Fruit fly (Drosophila melanogaster) whole organism, embryonic: ENCODE data around the gene Bfc.

Experiments used
- Aef1 ChIP-seq: fragments of 200-800 bp; sonication (Bioruptor generic); IDR thresholded peaks from 3 replicates; pipeline ENCODE4 v1.3.6; 2022; ENCODE audit warnings: missing biosample characterization, missing genetic modification characterization
- BEAF-32 ChIP-seq: fragments of 200-800 bp; sonication (Bioruptor generic); optimal IDR thresholded peaks from 3 replicates; lab custom pipeline; 2017; ENCODE audit warnings: missing biosample characterization, missing genetic modification characterization, mild to moderate bottlenecking, moderate library complexity, missing genetic modification reagents
- CG12299 ChIP-seq: fragments of 200-800 bp; sonication (Bioruptor generic); optimal IDR thresholded peaks from 2 replicates; lab custom pipeline; 2018; ENCODE audit warnings: missing biosample characterization, mild to moderate bottlenecking, missing genetic modification characterization
- CG14667 ChIP-seq: fragments of 200-800 bp; sonication (Bioruptor generic); IDR thresholded peaks from 2 replicates; pipeline ENCODE4 v1.3.6; 2022; ENCODE audit warnings: missing biosample characterization, missing genetic modification characterization
- CG15479 ChIP-seq: fragments of 200-800 bp; sonication (Bioruptor generic); optimal IDR thresholded peaks from 3 replicates; lab custom pipeline; 2019; ENCODE audit warnings: missing biosample characterization, mild to moderate bottlenecking, missing genetic modification characterization, moderate library complexity
- CG1603 ChIP-seq: fragments of 200-800 bp; sonication (Bioruptor generic); optimal IDR thresholded peaks from 2 replicates; lab custom pipeline; 2019; ENCODE audit warnings: missing biosample characterization, mild to moderate bottlenecking, missing genetic modification characterization, moderate library complexity
- CG16813 ChIP-seq: fragments of 200-800 bp; sonication (Bioruptor generic); IDR thresholded peaks from 3 replicates; pipeline ENCODE4 v1.3.6; 2022; ENCODE audit warnings: missing biosample characterization, missing genetic modification characterization; ENCODE audit not compliant: partially characterized antibody
- CG18619 ChIP-seq: fragments of 200-800 bp; sonication (Bioruptor generic); optimal IDR thresholded peaks from 3 replicates; lab custom pipeline; 2017; ENCODE audit warnings: missing biosample characterization, mild to moderate bottlenecking, missing genetic modification characterization
- CG30431 ChIP-seq: fragments of 200-800 bp; sonication (Bioruptor generic); optimal IDR thresholded peaks from 2 replicates; lab custom pipeline; 2017; ENCODE audit warnings: missing biosample characterization, missing genetic modification characterization
- CG31388 ChIP-seq: fragments of 200-800 bp; sonication (Bioruptor generic); optimal IDR thresholded peaks from 2 replicates; lab custom pipeline; 2016; ENCODE audit warnings: missing biosample characterization, missing genetic modification characterization
- CG3847 ChIP-seq: fragments of 200-800 bp; sonication (Bioruptor generic); IDR thresholded peaks from 2 replicates; pipeline ENCODE4 v1.3.6; 2022; ENCODE audit warnings: missing biosample characterization, missing genetic modification characterization
- CG4820 ChIP-seq: fragments of 200-800 bp; sonication (Bioruptor generic); optimal IDR thresholded peaks from 3 replicates; lab custom pipeline; 2016; ENCODE audit warnings: missing biosample characterization, missing genetic modification characterization
- CG6765 ChIP-seq: fragments of 200-800 bp; sonication (Bioruptor generic); optimal IDR thresholded peaks from 3 replicates; lab custom pipeline; 2017; ENCODE audit warnings: missing biosample characterization, mild to moderate bottlenecking, missing genetic modification characterization
- CG7745 ChIP-seq: fragments of 200-800 bp; sonication (Bioruptor generic); optimal IDR thresholded peaks from 2 replicates; lab custom pipeline; 2018; ENCODE audit warnings: missing biosample characterization, mild to moderate bottlenecking, missing genetic modification characterization, moderate library complexity
- CG7839 ChIP-seq: fragments of 200-800 bp; sonication (Bioruptor generic); optimal IDR thresholded peaks from 3 replicates; lab custom pipeline; 2018; ENCODE audit warnings: missing biosample characterization, mild to moderate bottlenecking, missing genetic modification characterization, moderate library complexity
- Dek ChIP-seq: fragments of 200-800 bp; sonication (Bioruptor generic); optimal IDR thresholded peaks from 3 replicates; lab custom pipeline; 2019; ENCODE audit warnings: missing biosample characterization, mild to moderate bottlenecking, missing genetic modification characterization, moderate library complexity
- Doc3 ChIP-seq: fragments of 200-800 bp; sonication (Bioruptor generic); IDR thresholded peaks from 3 replicates; pipeline ENCODE4 v1.3.6; 2022; ENCODE audit warnings: missing biosample characterization, missing genetic modification characterization; ENCODE audit not compliant: partially characterized antibody
- Dref ChIP-seq: fragments of 200-800 bp; sonication (Bioruptor generic); IDR thresholded peaks from 2 replicates; pipeline ENCODE4 v1.3.6; 2022; ENCODE audit warnings: missing biosample characterization, missing genetic modification characterization
- Fer3 ChIP-seq: fragments of 200-800 bp; sonication (Bioruptor generic); optimal IDR thresholded peaks from 2 replicates; lab custom pipeline; 2018; ENCODE audit warnings: missing biosample characterization, mild to moderate bottlenecking, missing genetic modification characterization, moderate library complexity
- H2.0 ChIP-seq: fragments of 200-800 bp; sonication (Bioruptor generic); IDR thresholded peaks from 2 replicates; pipeline ENCODE4 v1.3.6; 2022; ENCODE audit warnings: missing biosample characterization, missing genetic modification characterization
- HLH3B ChIP-seq: fragments of 200-800 bp; sonication (Bioruptor generic); IDR thresholded peaks from 2 replicates; pipeline ENCODE4 v1.3.6; 2022; ENCODE audit warnings: missing biosample characterization, missing genetic modification characterization
- Hr3 ChIP-seq: fragments of 200-800 bp; sonication (Bioruptor generic); optimal IDR thresholded peaks from 3 replicates; lab custom pipeline; 2016; ENCODE audit warnings: missing biosample characterization, missing genetic modification characterization
- Med ChIP-seq: fragments of 200-800 bp; sonication (Bioruptor generic); peaks from one replicate; lab custom pipeline; 2016; ENCODE audit warnings: missing biosample characterization, missing genetic modification characterization, mild to moderate bottlenecking, inconsistent platforms, moderate library complexity
- ara ChIP-seq: fragments of 200-800 bp; sonication (Bioruptor generic); IDR thresholded peaks from 2 replicates; pipeline ENCODE4 v1.3.6; 2022; ENCODE audit warnings: missing biosample characterization, missing genetic modification characterization
- chif ChIP-seq, 2 experiments: fragments of 200-800 bp; sonication (Bioruptor generic); optimal IDR thresholded peaks; 3 replicates each; lab custom pipeline; 2016; ENCODE audit warnings: missing biosample characterization in 2 of 2, missing genetic modification characterization in 2 of 2
- croc ChIP-seq: fragments of 200-800 bp; sonication (Bioruptor generic); conservative IDR thresholded peaks from 3 replicates; pipeline ENCODE4 v1.3.6; 2022; ENCODE audit warnings: missing biosample characterization, missing genetic modification characterization
- emc ChIP-seq: fragments of 200-800 bp; sonication (Bioruptor generic); optimal IDR thresholded peaks from 2 replicates; lab custom pipeline; 2016; ENCODE audit warnings: missing biosample characterization, missing genetic modification characterization
- esg ChIP-seq: fragments of 200-800 bp; sonication (Bioruptor generic); conservative IDR thresholded peaks from 2 replicates; pipeline ENCODE4 v1.3.6; 2022; ENCODE audit warnings: missing biosample characterization, missing genetic modification characterization
- fd102C ChIP-seq: fragments of 200-800 bp; sonication (Bioruptor generic); optimal IDR thresholded peaks from 2 replicates; lab custom pipeline; 2018; ENCODE audit warnings: missing biosample characterization, mild to moderate bottlenecking, missing genetic modification characterization, moderate library complexity
- gcm ChIP-seq: fragments of 200-800 bp; sonication (Bioruptor generic); optimal IDR thresholded peaks from 2 replicates; lab custom pipeline; 2019; ENCODE audit warnings: missing biosample characterization, mild to moderate bottlenecking, missing genetic modification characterization, moderate library complexity
- grau ChIP-seq: fragments of 200-800 bp; optimal IDR thresholded peaks from 3 replicates; lab custom pipeline; 2019; ENCODE audit warnings: missing biosample characterization, mild to moderate bottlenecking, missing genetic modification characterization, moderate library complexity
- hkb ChIP-seq, 2 experiments: fragments of 200-800 bp in 1 of 2; fragments of >200 bp in 1 of 2; sonication (Bioruptor generic) in 1 of 2; IDR thresholded peaks in 1 of 2; optimal IDR thresholded peaks in 1 of 2; 2 replicates each; pipeline versions ENCODE4 v1.3.6 to Lab custom; 2017 to 2022; ENCODE audit warnings: missing biosample characterization in 1 of 2, missing genetic modification characterization in 1 of 2
- jigr1 ChIP-seq: fragments of 200-800 bp; sonication (Bioruptor generic); IDR thresholded peaks from 3 replicates; pipeline ENCODE4 v1.3.6; 2022; ENCODE audit warnings: missing biosample characterization, missing genetic modification characterization
- lab ChIP-seq: fragments of 200-800 bp; sonication (Bioruptor generic); optimal IDR thresholded peaks from 3 replicates; lab custom pipeline; 2017; ENCODE audit warnings: missing biosample characterization, missing genetic modification characterization, mild to moderate bottlenecking, moderate library complexity, missing genetic modification reagents
- lilli ChIP-seq: fragments of 200-800 bp; sonication (Bioruptor generic); optimal IDR thresholded peaks from 3 replicates; lab custom pipeline; 2016; ENCODE audit warnings: missing biosample characterization, missing genetic modification characterization
- mam ChIP-seq: fragments of 200-800 bp; sonication (Bioruptor generic); optimal IDR thresholded peaks from 3 replicates; lab custom pipeline; 2016; ENCODE audit warnings: missing biosample characterization, missing genetic modification characterization
- nerfin-2 ChIP-seq: fragments of 200-800 bp; sonication (Bioruptor generic); IDR thresholded peaks from 2 replicates; pipeline ENCODE4 v1.3.6; 2022; ENCODE audit warnings: missing biosample characterization, missing genetic modification characterization; ENCODE audit not compliant: partially characterized antibody
- odd ChIP-seq: fragments of 200-800 bp; sonication (Bioruptor generic); optimal IDR thresholded peaks from 2 replicates; lab custom pipeline; 2017; ENCODE audit warnings: missing biosample characterization, mild to moderate bottlenecking, missing genetic modification characterization
- psq ChIP-seq: fragments of 200-800 bp; sonication (Bioruptor generic); optimal IDR thresholded peaks from 2 replicates; lab custom pipeline; 2017; ENCODE audit warnings: missing biosample characterization, missing genetic modification characterization
- ranshi ChIP-seq: fragments of 200-800 bp; sonication (Bioruptor generic); IDR thresholded peaks from 2 replicates; pipeline ENCODE4 v1.3.6; 2022; ENCODE audit warnings: missing biosample characterization, missing genetic modification characterization
- sd ChIP-seq: fragments of 200-800 bp; sonication (Bioruptor generic); optimal IDR thresholded peaks from 3 replicates; lab custom pipeline; 2018; ENCODE audit warnings: missing biosample characterization, mild to moderate bottlenecking, missing genetic modification characterization, moderate library complexity
- sens-2 ChIP-seq: fragments of 200-800 bp; sonication (Bioruptor generic); IDR thresholded peaks from 2 replicates; pipeline ENCODE4 v1.3.6; 2022; ENCODE audit warnings: missing biosample characterization, missing genetic modification characterization
- sim ChIP-seq: fragments of 200-800 bp; sonication (Bioruptor generic); IDR thresholded peaks from 2 replicates; pipeline ENCODE4 v1.3.6; 2022; ENCODE audit warnings: missing biosample characterization, missing genetic modification characterization
- sob ChIP-seq: fragments of 200-800 bp; sonication (Bioruptor generic); IDR thresholded peaks from 2 replicates; pipeline ENCODE4 v1.3.6; 2022; ENCODE audit warnings: missing biosample characterization, missing genetic modification characterization
- stc ChIP-seq: fragments of 200-800 bp; sonication (Bioruptor generic); IDR thresholded peaks from 2 replicates; pipeline ENCODE4 v1.3.6; 2022; ENCODE audit warnings: missing biosample characterization, missing genetic modification characterization
- stwl ChIP-seq: fragments of 200-800 bp; sonication (Bioruptor generic); optimal IDR thresholded peaks from 3 replicates; lab custom pipeline; 2018; ENCODE audit warnings: missing biosample characterization, mild to moderate bottlenecking, missing genetic modification characterization, moderate library complexity
- unc-4 ChIP-seq: fragments of 200-800 bp; sonication (Bioruptor generic); IDR thresholded peaks from 2 replicates; pipeline ENCODE4 v1.3.6; 2022; ENCODE audit warnings: missing biosample characterization, missing genetic modification characterization; ENCODE audit not compliant: partially characterized antibody
- vfl ChIP-seq: fragments of 200-800 bp; sonication (Bioruptor generic); optimal IDR thresholded peaks from 2 replicates; lab custom pipeline; 2016; ENCODE audit warnings: missing biosample characterization, missing genetic modification characterization
- vvl ChIP-seq: fragments of 200-800 bp; sonication (Bioruptor generic); IDR thresholded peaks from 2 replicates; pipeline ENCODE4 v1.3.6; 2022; ENCODE audit warnings: missing biosample characterization, missing genetic modification characterization

The Bfc gene

DNA sequence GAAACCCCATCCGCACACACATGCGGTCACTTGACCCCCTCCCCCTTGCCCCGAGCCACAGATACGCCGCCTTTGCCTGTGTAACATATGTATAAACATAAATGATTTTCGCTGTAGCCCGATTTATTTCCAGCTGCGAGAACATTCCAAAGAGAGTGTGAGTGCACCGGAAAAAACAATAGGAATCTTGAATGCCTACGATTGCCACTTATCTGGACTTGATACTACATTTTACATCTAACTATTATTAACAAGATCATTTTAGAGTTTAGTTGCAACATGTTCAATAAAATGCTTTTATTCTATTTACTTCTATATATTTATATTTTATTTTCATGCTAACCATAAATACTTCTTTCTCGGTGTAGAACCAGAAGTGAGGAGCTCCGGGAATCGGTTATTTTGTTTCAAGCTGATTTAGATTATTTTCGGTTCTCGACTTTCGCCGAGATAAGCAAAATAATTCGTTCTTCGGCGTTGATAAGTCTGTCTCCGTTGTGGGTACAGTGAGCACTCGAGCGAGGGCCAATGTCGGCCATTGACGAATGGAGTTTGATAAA lies 49.7 kb downstream of the Bfc start (continued):
- TF ChIP-seq hkb (optimal IDR thresholded peaks at IDR 0.05; lab: Kevin White, UChicago) (no peak), hkb (GFP tag; IDR thresholded peaks at IDR 0.05; lab: Robert Waterston, UW) (peak; percentile 90), Doc3 (GFP tag; lab: Robert Waterston, UW) (no peak), unc-4 (GFP tag; lab: Robert Waterston, UW) (no peak), Aef1 (GFP tag; lab: Robert Waterston, UW) (peak; percentile 53; the same call in 2 of the 3 replicates), lilli (peak; percentile 70), sens-2 (GFP tag; lab: Robert Waterston, UW) (no peak; the same call in none of the 2 replicates), croc (GFP tag; lab: Robert Waterston, UW) (peak; percentile 83), CG15479 (GFP tag; lab: Kevin White, UChicago) (peak; percentile 17), CG7839 (peak; percentile 89), mam (GFP tag; lab: Kevin White, UChicago) (peak; percentile 24), CG16813 (GFP tag; lab: Robert Waterston, UW) (no peak), CG12299 (tag; lab: Kevin White, UChicago) (peak; percentile 67), CG30431 (peak; percentile 60), grau (tag; lab: Kevin White, UChicago) (peak; percentile 92), vvl (peak; percentile 92), fd102C (peak; percentile 41), CG3847 (peak; percentile 68), CG14667 (GFP tag; lab: Robert Waterston, UW) (peak; percentile 74), CG7745 (tag; lab: Kevin White, UChicago) (no peak), ranshi (GFP tag; lab: Robert Waterston, UW) (peak; percentile 78; the same call in 1 of the 2 replicates), emc (GFP tag; lab: Kevin White, UChicago) (no peak), sob (GFP tag; lab: Robert Waterston, UW) (peak; percentile 76), CG4820 (GFP tag; lab: Kevin White, UChicago) (peak; percentile 73), ara (GFP tag; lab: Robert Waterston, UW) (peak; percentile 92), lab (GFP tag; lab: Kevin White, UChicago) (peak; percentile 88), vfl (GFP tag; lab: Kevin White, UChicago) (peak; percentile 18), sd (tag; lab: Kevin White, UChicago) (peak; percentile 93), nerfin-2 (GFP tag; lab: Robert Waterston, UW) (no peak), Hr3 (GFP tag; lab: Kevin White, UChicago) (peak; percentile 74), gcm (GFP tag; lab: Kevin White, UChicago) (peak; percentile 87), Dek (peak; percentile 56), CG18619 (GFP tag; lab: Kevin White, UChicago) (peak; percentile 72), CG31388 (GFP tag; lab: Kevin White, UChicago) (peak; percentile 48), psq (GFP tag; lab: Kevin White, UChicago) (peak; percentile 54), H2.0 (GFP tag; lab: Robert Waterston, UW) (peak; percentile 67), CG6765 (GFP tag; lab: Kevin White, UChicago) (peak; percentile 20), stc (peak; percentile 74), HLH3B (GFP tag; lab: Robert Waterston, UW) (peak; percentile 83), jigr1 (GFP tag; lab: Robert Waterston, UW) (0 out of 3 replicates have a peak, but pooled peaks have one; percentile 34), sim (peak; percentile 69; the same call in 1 of the 2 replicates), Fer3 (tag; lab: Kevin White, UChicago) (peak; percentile 81), odd (GFP tag; lab: Kevin White, UChicago) (peak; percentile 80), esg (GFP tag; lab: Robert Waterston, UW) (peak; percentile 68), chif (GFP tag; optimal IDR thresholded peaks at IDR 0.05; lab: Kevin White, UChicago) (peak; percentile 3 to 55), CG1603 (peak; percentile 31), Dref (GFP tag; lab: Robert Waterston, UW) (no peak), BEAF-32 (no peak), Med (GFP tag; lab: Kevin White, UChicago) (peak; percentile 74), stwl (tag; lab: Kevin White, UChicago) (peak; percentile 7)
